Worm (Caenorhabditis elegans) whole organism, midembryonic: ENCODE results near the gene F25D1.3.

Source experiments
- cog-1 ChIP-seq: sonication (generic microtip); optimal IDR thresholded peaks from 2 replicates; lab custom pipeline; 2016; ENCODE audit warnings: missing genetic modification characterization, missing compliant biosample characterization
- flt-1 ChIP-seq: fragments of 200-800 bp; sonication (Bioruptor generic); IDR thresholded peaks from 2 replicates; pipeline ENCODE4 v1.3.6; 2022; ENCODE audit warnings: missing genetic modification characterization, missing compliant biosample characterization
- ztf-29 ChIP-seq: fragments of 200-800 bp; sonication (Bioruptor generic); IDR thresholded peaks from 2 replicates; pipeline ENCODE4 v1.3.6; 2022; ENCODE audit warnings: missing genetic modification reagents, missing genetic modification characterization, missing compliant biosample characterization

- no peak for TF ChIP-seq cog-1 (tag; lab: Kevin White, UChicago)
- TF ChIP-seq flt-1 (GFP tag; lab: Robert Waterston, UW): no peak
- no peak for TF ChIP-seq ztf-29
Observed at ce11 chrV:10564830-10565365, 36.4 kb downstream of the F25D1.3 start, which contains the start of gene cat-4.
